Fruit fly (Drosophila melanogaster): ENCODE results near the gene CG31207.

DNA sequence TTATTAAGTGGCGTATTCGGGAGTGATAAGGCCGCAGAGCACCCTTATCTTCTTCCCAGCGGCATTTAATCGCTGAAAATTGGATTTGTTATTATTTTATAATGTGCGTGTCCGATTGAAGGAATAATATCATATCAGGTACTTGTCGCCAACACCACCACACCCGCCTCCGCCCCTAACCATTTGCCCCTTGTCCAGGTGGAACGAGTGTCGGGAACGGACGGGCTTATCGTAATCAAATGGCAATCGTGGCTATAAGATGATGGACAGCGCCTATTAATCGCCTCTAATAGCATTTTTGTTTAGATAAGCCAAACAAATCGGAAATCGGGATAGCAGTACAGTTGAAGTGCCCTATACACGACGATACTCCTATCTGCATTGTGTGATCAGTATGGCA, 31.4 kb upstream of the CG31207 start:
- TF ChIP-seq CG1620 (GFP tag; optimal IDR thresholded peaks at IDR 0.05): no peak
- no peak for TF ChIP-seq kay (GFP tag; ENCODE audit: borderline replicate concordance)
- TF ChIP-seq CG33017 (tag; optimal IDR thresholded peaks at IDR 0.05): no peak
- TF ChIP-seq ovo (GFP tag; optimal IDR thresholded peaks at IDR 0.05): no peak
- TF ChIP-seq tj (GFP tag; optimal IDR thresholded peaks at IDR 0.05): no peak
- TF ChIP-seq Crg-1 (GFP tag; optimal IDR thresholded peaks at IDR 0.05): no peak
- TF ChIP-seq CG5204 (GFP tag; optimal IDR thresholded peaks at IDR 0.05): no peak
- no peak for TF ChIP-seq CG14711 (tag; optimal IDR thresholded peaks at IDR 0.05)
- no peak for TF ChIP-seq cic (GFP tag; optimal IDR thresholded peaks at IDR 0.05)
- no peak for TF ChIP-seq CG7101 (tag; optimal IDR thresholded peaks at IDR 0.05)
- no peak for TF ChIP-seq CG12768 (GFP tag; optimal IDR thresholded peaks at IDR 0.05)

Data from whole organism, adult.